Worm (Caenorhabditis elegans): Measurements from ENCODE around the gene C14H10.2.

- TF ChIP-seq mep-1 (tag; optimal IDR thresholded peaks at IDR 0.05) (no peak), ztf-11 (tag; optimal IDR thresholded peaks at IDR 0.05) (no peak), mdl-1 (tag; optimal IDR thresholded peaks at IDR 0.05) (no peak), nhr-85 (tag) (peak; percentile 93), lsy-2 (tag; optimal IDR thresholded peaks at IDR 0.05) (no peak)
Observed at ce11 chrX:10301920-10302319, 49.2 kb upstream of the C14H10.2 start.
